Worm (Caenorhabditis elegans) whole organism, early embryonic: ENCODE data around the gene srg-2.

Source experiments
- ama-1 ChIP-seq: fragments of 150-350 bp; optimal IDR thresholded peaks from 2 replicates; lab custom pipeline; 2014
- ets-7 ChIP-seq: sonication (generic microtip); optimal IDR thresholded peaks from 2 replicates; lab custom pipeline; 2016; ENCODE audit warnings: missing genotype, missing genetic modification characterization, missing compliant biosample characterization
- tbx-11 ChIP-seq: fragments of 200-800 bp; sonication (Bioruptor generic); IDR thresholded peaks from 2 replicates; pipeline ENCODE4 v1.3.6; 2022; ENCODE audit warnings: missing genetic modification characterization, missing compliant biosample characterization
- tbx-37 ChIP-seq: fragments of 200-800 bp; sonication (Bioruptor generic); conservative IDR thresholded peaks from 2 replicates; pipeline ENCODE4 v1.3.6; 2022; ENCODE audit warnings: missing genetic modification reagents, missing genetic modification characterization, missing compliant biosample characterization

DNA sequence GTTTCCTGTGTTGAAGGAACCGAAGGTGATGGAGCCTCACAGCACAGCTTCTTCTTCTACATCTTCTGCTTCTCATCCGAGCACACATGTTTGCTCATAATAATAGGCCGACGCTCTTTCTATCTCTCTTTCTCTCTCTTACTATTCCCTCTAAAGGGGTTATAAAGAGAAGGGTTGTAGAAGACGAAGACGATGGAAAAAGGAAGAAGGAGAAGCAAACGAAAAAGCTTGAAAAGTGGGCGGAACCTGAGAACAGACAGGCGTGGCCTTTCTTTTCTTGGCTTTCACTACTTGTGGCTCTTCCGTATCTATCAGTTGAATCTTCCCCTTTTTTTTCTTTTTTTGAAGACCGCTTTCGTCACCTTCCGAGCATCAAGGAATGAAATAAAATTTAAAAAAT lies 47.8 kb upstream of the srg-2 start:
- no peak for TF ChIP-seq ets-7 (tag; lab: Kevin White, UChicago)
- TF ChIP-seq tbx-11 (GFP tag; lab: Robert Waterston, UW): no peak
- no peak for TF ChIP-seq ama-1 (lab: Kevin White, UChicago)
- no peak for TF ChIP-seq tbx-37
